Worm (Caenorhabditis elegans) whole organism, L3 larva: ENCODE measurements around the gene srbc-38.

ENCODE experiments used
- R02D3.7 ChIP-seq: fragments of 150-350 bp; optimal IDR thresholded peaks from 2 replicates; lab custom pipeline; 2014; ENCODE audit warnings: missing biosample characterization, missing genetic modification characterization
- ZK546.5 ChIP-seq: sonication (generic microtip); optimal IDR thresholded peaks from 2 replicates; lab custom pipeline; 2017; ENCODE audit warnings: missing biosample characterization, missing genetic modification characterization
- aly-2 ChIP-seq: fragments of 150-350 bp; optimal IDR thresholded peaks from 2 replicates; lab custom pipeline; 2014; ENCODE audit warnings: missing biosample characterization, missing genetic modification characterization
- ama-1 ChIP-seq: fragments of 150-350 bp; optimal IDR thresholded peaks from 2 replicates; lab custom pipeline; 2018
- ceh-16 ChIP-seq: sonication (generic microtip); optimal IDR thresholded peaks from 2 replicates; lab custom pipeline; 2017; ENCODE audit warnings: missing biosample characterization, missing genetic modification characterization
- ceh-28 ChIP-seq: fragments of 150-350 bp; optimal IDR thresholded peaks from 2 replicates; lab custom pipeline; 2014; ENCODE audit warnings: missing biosample characterization, missing genetic modification reagents, missing genetic modification characterization
- ceh-82 ChIP-seq: fragments of 150-350 bp; optimal IDR thresholded peaks from 2 replicates; lab custom pipeline; 2014; ENCODE audit warnings: missing biosample characterization, missing genetic modification characterization
- ceh-9 ChIP-seq: sonication (generic microtip); optimal IDR thresholded peaks from 2 replicates; lab custom pipeline; 2018; ENCODE audit warnings: missing biosample characterization, missing genetic modification characterization
- daf-12 ChIP-seq: fragments of 150-350 bp; optimal IDR thresholded peaks from 2 replicates; lab custom pipeline; 2014; ENCODE audit warnings: missing biosample characterization, missing genetic modification reagents, missing genetic modification characterization
- egl-27 ChIP-seq: sonication (generic microtip); optimal IDR thresholded peaks from 4 replicates; lab custom pipeline; 2017; ENCODE audit warnings: missing biosample characterization, missing genetic modification reagents, missing genetic modification characterization
- egl-5 ChIP-seq: fragments of 150-350 bp; optimal IDR thresholded peaks from 2 replicates; lab custom pipeline; 2017; ENCODE audit warnings: missing biosample characterization, missing genetic modification reagents, missing genetic modification characterization, inconsistent platforms
- elt-1 ChIP-seq: fragments of 150-350 bp; optimal IDR thresholded peaks from 2 replicates; lab custom pipeline; 2014; ENCODE audit warnings: missing biosample characterization, missing genetic modification characterization
- elt-2 ChIP-seq: sonication (generic microtip); optimal IDR thresholded peaks from 2 replicates; lab custom pipeline; 2016; ENCODE audit warnings: missing genetic modification reagents, mild to moderate bottlenecking, missing genetic modification characterization, missing compliant biosample characterization
- elt-3 ChIP-seq, 3 experiments: fragments of 150-350 bp in 1 of 3; sonication (generic microtip) in 2 of 3; optimal IDR thresholded peaks; 2 replicates in 2 of 3; 4 replicates in 1 of 3; lab custom pipeline; 2014 to 2017; ENCODE audit warnings: missing biosample characterization in 3 of 3, missing genetic modification characterization in 3 of 3
- eor-1 ChIP-seq, 2 experiments: fragments of 150-350 bp; optimal IDR thresholded peaks; 2 replicates each; lab custom pipeline; 2014 to 2018; ENCODE audit warnings: missing biosample characterization in 2 of 2, missing genetic modification characterization in 2 of 2
- fkh-10 ChIP-seq: sonication (generic microtip); optimal IDR thresholded peaks from 2 replicates; lab custom pipeline; 2017; ENCODE audit warnings: missing biosample characterization, missing genetic modification reagents, missing genetic modification characterization
- fkh-2 ChIP-seq: fragments of 150-350 bp; optimal IDR thresholded peaks from 2 replicates; lab custom pipeline; 2014; ENCODE audit warnings: missing biosample characterization, missing genetic modification reagents, missing genetic modification characterization
- fos-1 ChIP-seq: fragments of 150-350 bp; optimal IDR thresholded peaks from 2 replicates; lab custom pipeline; 2014; ENCODE audit warnings: missing biosample characterization, missing genetic modification characterization
- hmg-11 ChIP-seq: sonication (generic microtip); optimal IDR thresholded peaks from 2 replicates; lab custom pipeline; 2016; ENCODE audit warnings: missing genetic modification characterization, missing compliant biosample characterization
- jun-1 ChIP-seq: fragments of 150-350 bp; optimal IDR thresholded peaks from 2 replicates; lab custom pipeline; 2014; ENCODE audit warnings: missing biosample characterization, missing genetic modification reagents, missing genetic modification characterization
- lin-15B ChIP-seq: fragments of 150-350 bp; optimal IDR thresholded peaks from 2 replicates; lab custom pipeline; 2014; ENCODE audit warnings: missing biosample characterization, missing genetic modification characterization
- lin-39 ChIP-seq: fragments of 150-350 bp; optimal IDR thresholded peaks from 2 replicates; lab custom pipeline; 2018; ENCODE audit warnings: missing biosample characterization, missing genetic modification reagents, missing genetic modification characterization
- lsy-12 ChIP-seq: sonication (generic microtip); optimal IDR thresholded peaks from 2 replicates; lab custom pipeline; 2016; ENCODE audit warnings: mild to moderate bottlenecking, missing genetic modification characterization, missing compliant biosample characterization
- mdl-1 ChIP-seq: fragments of 150-350 bp; optimal IDR thresholded peaks from 2 replicates; lab custom pipeline; 2014; ENCODE audit warnings: missing biosample characterization, missing genetic modification characterization
- mml-1 ChIP-seq: fragments of 150-350 bp; sonication (generic microtip); optimal IDR thresholded peaks from 3 replicates; lab custom pipeline; 2014; ENCODE audit warnings: missing biosample characterization, missing genetic modification characterization
- nfya-1 ChIP-seq: sonication (generic microtip); optimal IDR thresholded peaks from 2 replicates; lab custom pipeline; 2017; ENCODE audit warnings: missing genetic modification characterization, mild to moderate bottlenecking, missing compliant biosample characterization, antibody characterized with exemption, moderate library complexity; ENCODE audit not compliant: insufficient read depth
- nhr-11 ChIP-seq: fragments of 150-350 bp; optimal IDR thresholded peaks from 2 replicates; lab custom pipeline; 2014; ENCODE audit warnings: missing biosample characterization, missing genetic modification characterization
- nhr-12 ChIP-seq: fragments of 150-350 bp; optimal IDR thresholded peaks from 2 replicates; lab custom pipeline; 2014; ENCODE audit warnings: missing biosample characterization, missing genetic modification characterization
- nhr-23 ChIP-seq: fragments of 150-350 bp; optimal IDR thresholded peaks from 2 replicates; lab custom pipeline; 2014; ENCODE audit warnings: missing biosample characterization, missing genetic modification reagents, missing genetic modification characterization
- nhr-237 ChIP-seq: fragments of 150-350 bp; optimal IDR thresholded peaks from 2 replicates; lab custom pipeline; 2014; ENCODE audit warnings: missing biosample characterization, missing genetic modification characterization
- nhr-25 ChIP-seq: sonication (generic microtip); optimal IDR thresholded peaks from 2 replicates; lab custom pipeline; 2017; ENCODE audit warnings: missing biosample characterization, missing genetic modification characterization
- nhr-28 ChIP-seq: fragments of 150-350 bp; optimal IDR thresholded peaks from 2 replicates; lab custom pipeline; 2014; ENCODE audit warnings: missing biosample characterization, missing genetic modification characterization
- nhr-43 ChIP-seq: sonication (generic microtip); optimal IDR thresholded peaks from 2 replicates; lab custom pipeline; 2016; ENCODE audit warnings: mild to moderate bottlenecking, missing genetic modification characterization, missing compliant biosample characterization; ENCODE audit not compliant: poor library complexity, severe bottlenecking
- nhr-67 ChIP-seq: fragments of 150-350 bp; optimal IDR thresholded peaks from 2 replicates; lab custom pipeline; 2014; ENCODE audit warnings: missing biosample characterization, missing genetic modification characterization
- nhr-76 ChIP-seq: fragments of 150-350 bp; sonication (generic microtip); optimal IDR thresholded peaks from 5 replicates; lab custom pipeline; 2014; ENCODE audit warnings: missing biosample characterization, missing genetic modification characterization
- nhr-77 ChIP-seq: fragments of 150-350 bp; optimal IDR thresholded peaks from 2 replicates; lab custom pipeline; 2014; ENCODE audit warnings: missing biosample characterization, missing genetic modification characterization
- pha-4 ChIP-seq: fragments of 150-350 bp; optimal IDR thresholded peaks from 2 replicates; lab custom pipeline; 2014; ENCODE audit warnings: missing biosample characterization, missing genetic modification reagents, missing genetic modification characterization
- pqm-1 ChIP-seq: fragments of 150-350 bp; optimal IDR thresholded peaks from 2 replicates; lab custom pipeline; 2017; ENCODE audit warnings: missing biosample characterization, missing genetic modification characterization, inconsistent platforms
- sea-2 ChIP-seq: fragments of 150-350 bp; sonication (generic microtip); optimal IDR thresholded peaks from 4 replicates; lab custom pipeline; 2014; ENCODE audit warnings: missing biosample characterization, missing genetic modification reagents, missing genetic modification characterization
- skn-1 ChIP-seq: fragments of 150-350 bp; optimal IDR thresholded peaks from 2 replicates; lab custom pipeline; 2014; ENCODE audit warnings: missing biosample characterization, missing genetic modification characterization
- snpc-4 ChIP-seq: fragments of 150-350 bp; optimal IDR thresholded peaks from 2 replicates; lab custom pipeline; 2014; ENCODE audit warnings: missing biosample characterization, missing genetic modification characterization
- tbx-2 ChIP-seq: sonication (generic microtip); optimal IDR thresholded peaks from 2 replicates; lab custom pipeline; 2016; ENCODE audit warnings: mild to moderate bottlenecking, missing genetic modification characterization, missing compliant biosample characterization
- unc-39 ChIP-seq: sonication (generic microtip); optimal IDR thresholded peaks from 4 replicates; lab custom pipeline; 2017; ENCODE audit warnings: missing biosample characterization, missing genetic modification characterization
- unc-62 ChIP-seq: fragments of 150-350 bp; sonication (generic microtip); optimal IDR thresholded peaks from 4 replicates; lab custom pipeline; 2014; ENCODE audit warnings: missing biosample characterization, missing genetic modification reagents, missing genetic modification characterization
- zag-1 ChIP-seq: fragments of 150-350 bp; optimal IDR thresholded peaks from 2 replicates; lab custom pipeline; 2014; ENCODE audit warnings: missing biosample characterization, missing genetic modification characterization
- ztf-11 ChIP-seq: fragments of 150-350 bp; optimal IDR thresholded peaks from 2 replicates; lab custom pipeline; 2014; ENCODE audit warnings: missing biosample characterization, missing genetic modification characterization
- ztf-4 ChIP-seq: fragments of 150-350 bp; optimal IDR thresholded peaks from 2 replicates; lab custom pipeline; 2014; ENCODE audit warnings: missing biosample characterization, missing genetic modification characterization

The srbc-38 gene

ce11 chrV:730216-730615 is 23.2 kb downstream of the srbc-38 start:
- TF ChIP-seq pha-4 (tag; lab: Kevin White, UChicago) (peak; percentile 86), nhr-28 (no peak), mml-1 (no peak), elt-2 (tag; lab: Kevin White, UChicago) (peak; percentile 92), jun-1 (peak; percentile 67), ama-1 (lab: Kevin White, UChicago) (peak; percentile 87), nhr-25 (tag; lab: Kevin White, UChicago) (peak; percentile 16), pqm-1 (peak; percentile 87), lsy-12 (tag; lab: Kevin White, UChicago) (peak; percentile 44), nfya-1 (tag; lab: Kevin White, UChicago) (peak; percentile 49), nhr-43 (tag; lab: Kevin White, UChicago) (peak; percentile 85), egl-27 (tag; lab: Kevin White, UChicago) (no peak)

DNA sequence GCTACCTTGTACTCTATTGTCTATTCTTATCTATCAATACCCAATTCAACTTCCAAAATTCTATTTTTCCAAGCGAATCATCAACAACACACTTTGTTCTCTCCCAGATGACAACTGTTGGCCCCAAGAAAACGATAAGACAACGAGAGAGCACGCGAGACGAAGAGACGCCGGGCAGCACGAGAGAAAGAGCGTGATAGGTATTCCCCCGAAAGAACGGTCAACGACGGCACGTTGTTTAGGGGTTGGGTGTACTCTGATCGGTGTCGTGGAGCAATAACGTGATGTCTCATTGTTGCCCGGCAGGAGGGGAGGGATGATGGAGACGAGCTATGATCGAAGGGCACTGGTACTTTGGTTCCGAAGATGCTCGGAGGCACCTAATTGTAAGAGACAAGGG is 24.3 kb downstream of the srbc-38 start:
- peak; percentile 74 for TF ChIP-seq nhr-25 (tag; lab: Kevin White, UChicago)
- TF ChIP-seq elt-2 (tag; lab: Kevin White, UChicago), result peak; percentile 99
- peak; percentile 65 for TF ChIP-seq tbx-2 (tag; lab: Kevin White, UChicago)
- TF ChIP-seq eor-1 (tag; optimal IDR thresholded peaks at IDR 0.05; lab: Kevin White, UChicago), result no peak
- peak; percentile 80 for TF ChIP-seq nhr-23 (tag; lab: Kevin White, UChicago)
- peak; percentile 74 for TF ChIP-seq nfya-1 (tag; lab: Kevin White, UChicago)
- no peak for TF ChIP-seq nhr-12
- TF ChIP-seq ama-1 (lab: Kevin White, UChicago), result peak; percentile 81
- TF ChIP-seq lin-15B (tag; lab: Kevin White, UChicago), result peak; percentile 46
- TF ChIP-seq lsy-12 (tag; lab: Kevin White, UChicago), result peak; percentile 77
- no peak for TF ChIP-seq fos-1
- TF ChIP-seq snpc-4, result no peak
- TF ChIP-seq pha-4 (tag; lab: Kevin White, UChicago), result peak; percentile 92
- no peak for TF ChIP-seq ceh-82 (tag; lab: Kevin White, UChicago)
- no peak for TF ChIP-seq nhr-67 (tag; lab: Kevin White, UChicago)
- TF ChIP-seq sea-2 (GFP tag; lab: Kevin White, UChicago), result no peak
- TF ChIP-seq nhr-11 (tag; lab: Kevin White, UChicago), result peak; percentile 85
- peak; percentile 62 for TF ChIP-seq ceh-28 (tag; lab: Kevin White, UChicago)
- TF ChIP-seq nhr-77 (tag; lab: Kevin White, UChicago), result no peak
- TF ChIP-seq nhr-237, result no peak
- no peak for TF ChIP-seq nhr-76 (tag; lab: Kevin White, UChicago)
- TF ChIP-seq nhr-43 (tag; lab: Kevin White, UChicago), result peak; percentile 94
- TF ChIP-seq nhr-28, result peak; percentile 53
- TF ChIP-seq fkh-10 (GFP tag; lab: Kevin White, UChicago), result no peak
- TF ChIP-seq mdl-1 (tag; lab: Kevin White, UChicago), result peak; percentile 96
- TF ChIP-seq unc-62, result peak; percentile 74
- peak; percentile 90 for TF ChIP-seq lin-39 (tag; lab: Kevin White, UChicago)
- TF ChIP-seq pqm-1, result peak; percentile 98
- no peak for TF ChIP-seq hmg-11 (tag; lab: Kevin White, UChicago)
- TF ChIP-seq daf-12 (tag; lab: Kevin White, UChicago), result no peak
- no peak for TF ChIP-seq ZK546.5
- no peak for TF ChIP-seq fkh-2
- peak; percentile 32 to 47 (median 37) for TF ChIP-seq elt-3 (tag; optimal IDR thresholded peaks at IDR 0.05; lab: Kevin White, UChicago)
- no peak for TF ChIP-seq aly-2 (tag; lab: Kevin White, UChicago)
- TF ChIP-seq egl-27 (tag; lab: Kevin White, UChicago), result peak; percentile 44
- no peak for TF ChIP-seq ztf-4 (tag; lab: Kevin White, UChicago)
- peak; percentile 32 for TF ChIP-seq R02D3.7 (tag; lab: Kevin White, UChicago)
- TF ChIP-seq ztf-11 (tag; lab: Kevin White, UChicago), result no peak
- no peak for TF ChIP-seq elt-1 (tag; lab: Kevin White, UChicago)
- no peak for TF ChIP-seq unc-39 (tag; lab: Kevin White, UChicago)
- no peak for TF ChIP-seq egl-5 (tag; lab: Kevin White, UChicago)
- TF ChIP-seq ceh-9 (tag; lab: Kevin White, UChicago), result no peak
- TF ChIP-seq skn-1, result peak; percentile 55
- no peak for TF ChIP-seq zag-1 (tag; lab: Kevin White, UChicago)
- TF ChIP-seq jun-1, result peak; percentile 97
- TF ChIP-seq mml-1, result no peak
- no peak for TF ChIP-seq ceh-16 (tag; lab: Kevin White, UChicago)
- TF ChIP-seq, all 47 proteins: peak for 22
